Worm (Caenorhabditis elegans): Measurements from ENCODE around the gene C01G5.9.

The C01G5.9 gene

DNA sequence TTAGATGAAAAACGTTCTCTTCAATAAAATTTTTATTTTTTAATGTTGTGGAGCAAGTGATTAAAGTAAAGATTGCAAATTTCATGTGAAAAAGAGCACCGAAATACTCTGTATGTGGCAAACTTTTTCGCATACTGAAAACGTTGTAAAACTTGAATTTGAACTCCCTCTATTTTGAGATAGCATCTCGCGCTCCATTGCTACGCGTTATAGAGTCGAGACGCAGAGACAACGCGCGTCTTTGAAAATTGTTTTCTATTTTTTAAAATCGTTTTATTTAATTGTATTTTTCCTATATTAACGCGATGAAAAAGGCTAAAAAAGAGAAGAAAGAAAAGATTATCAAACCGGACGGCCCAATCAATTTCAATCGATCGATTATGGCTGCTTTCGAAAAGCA lies 28.9 kb downstream of the C01G5.9 start, which contains the start of gene fan-1 (continued):
- TF ChIP-seq D1046.2 (GFP tag; IDR thresholded peaks at IDR 0.05) (no peak), F10B5.3 (tag; optimal IDR thresholded peaks at IDR 0.05) (no peak), F37D6.2 (tag; optimal IDR thresholded peaks at IDR 0.05) (peak; percentile 2), hif-1 (tag; optimal IDR thresholded peaks at IDR 0.05) (no peak), daf-16 (GFP tag; optimal IDR thresholded peaks at IDR 0.05) (no peak), daf-16 (tag; optimal IDR thresholded peaks at IDR 0.05) (no peak), ZK546.5 (tag; optimal IDR thresholded peaks at IDR 0.05) (no peak), nhr-41 (GFP tag; IDR thresholded peaks at IDR 0.05) (no peak), Y75B8A.6 (GFP tag; IDR thresholded peaks at IDR 0.05) (no peak), nhr-237 (tag; optimal IDR thresholded peaks at IDR 0.05) (no peak), sdz-12 (GFP tag; optimal IDR thresholded peaks at IDR 0.05) (no peak), ceh-32 (tag; optimal IDR thresholded peaks at IDR 0.05; ENCODE audit: poor library complexity) (no peak), T20F7.1 (GFP tag; optimal IDR thresholded peaks at IDR 0.05) (no peak)

DNA sequence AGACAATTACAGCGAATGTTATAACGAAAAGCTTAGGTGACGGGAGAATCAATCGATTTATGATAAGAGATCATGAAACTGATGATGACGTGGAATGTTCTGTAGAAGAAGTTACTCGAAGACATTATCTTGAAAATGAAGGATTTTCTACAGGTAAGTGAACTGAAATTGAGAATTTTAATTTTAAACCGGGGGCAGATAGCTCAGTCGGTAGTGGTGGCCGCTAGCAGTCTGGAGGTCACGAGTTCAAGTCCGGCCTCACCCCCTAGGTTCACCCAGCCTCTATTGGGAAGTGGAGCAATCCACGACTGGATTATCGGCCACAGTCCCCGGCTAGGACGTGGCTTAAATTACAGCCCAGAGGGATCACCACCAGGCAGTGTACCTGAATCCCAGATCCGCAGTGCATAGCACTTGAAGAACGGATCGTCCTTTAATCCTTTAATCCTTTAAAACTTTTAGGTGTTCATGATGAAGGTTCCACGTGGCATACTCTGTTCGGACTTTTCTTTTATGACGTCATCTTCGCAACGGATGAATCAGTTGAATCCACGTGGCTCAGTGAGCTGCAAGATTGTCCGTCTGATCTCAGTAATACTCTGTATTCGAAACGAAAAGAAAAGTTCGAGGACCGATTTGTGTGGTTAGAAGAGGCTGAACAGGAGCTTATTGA lies 31.8 kb downstream of the C01G5.9 start:
- TF ChIP-seq set-16 (GFP tag; IDR thresholded peaks at IDR 0.05) (peak; percentile 11; the same call in 1 of the 2 replicates), snpc-1.2 (GFP tag; IDR thresholded peaks at IDR 0.05) (peak; percentile 59; the same call in 1 of the 2 replicates)

ce11 chrIV:6552036-6552435 lies 32.3 kb downstream of the C01G5.9 start:
- no peak for TF ChIP-seq dpl-1 (GFP tag; optimal IDR thresholded peaks at IDR 0.05)
- TF ChIP-seq daf-16 (GFP tag; optimal IDR thresholded peaks at IDR 0.05) = no peak
- peak; percentile 79 for TF ChIP-seq daf-16 (tag; optimal IDR thresholded peaks at IDR 0.05)
- TF ChIP-seq ceh-20 (GFP tag; IDR thresholded peaks at IDR 0.05) = no peak
- no peak for TF ChIP-seq zfp-2 (tag; optimal IDR thresholded peaks at IDR 0.05)
- TF ChIP-seq unc-130 (GFP tag; optimal IDR thresholded peaks at IDR 0.05) = no peak
- no peak for TF ChIP-seq spr-3 (GFP tag; optimal IDR thresholded peaks at IDR 0.05)
- TF ChIP-seq hlh-30 (tag; optimal IDR thresholded peaks at IDR 0.05; ENCODE audit: insufficient read depth) = no peak
- 0 out of 2 replicates have a peak, but pooled peaks have one; percentile 15 for TF ChIP-seq nhr-42 (GFP tag; IDR thresholded peaks at IDR 0.05)
- TF ChIP-seq F10B5.3 (tag; optimal IDR thresholded peaks at IDR 0.05) = no peak
- TF ChIP-seq daf-12 (tag; optimal IDR thresholded peaks at IDR 0.05) = no peak
- TF ChIP-seq zip-11 (GFP tag; IDR thresholded peaks at IDR 0.05) = no peak
- no peak for TF ChIP-seq ceh-28 (tag; optimal IDR thresholded peaks at IDR 0.05)
- TF ChIP-seq Y48G9A.11 (GFP tag; IDR thresholded peaks at IDR 0.05) = no peak
- TF ChIP-seq lin-1 (GFP tag; IDR thresholded peaks at IDR 0.05) = no peak
- no peak for TF ChIP-seq nhr-102 (tag; optimal IDR thresholded peaks at IDR 0.05)
- no peak for TF ChIP-seq pha-4 (GFP tag; IDR thresholded peaks at IDR 0.05)
- TF ChIP-seq pha-4 (tag; optimal IDR thresholded peaks at IDR 0.05) = no peak
- TF ChIP-seq T26A8.4 (GFP tag; IDR thresholded peaks at IDR 0.05) = no peak
- TF ChIP-seq pqm-1 (tag; optimal IDR thresholded peaks at IDR 0.05) = no peak
- no peak for TF ChIP-seq F49E8.2 (tag; optimal IDR thresholded peaks at IDR 0.05; ENCODE audit: borderline replicate concordance)
- TF ChIP-seq unc-62 (GFP tag; optimal IDR thresholded peaks at IDR 0.05 in 1 of 2) = no peak
- no peak for TF ChIP-seq unc-62 (tag; optimal IDR thresholded peaks at IDR 0.05)
- TF ChIP-seq dve-1 (tag; optimal IDR thresholded peaks at IDR 0.05; ENCODE audit: insufficient read depth) = peak; percentile 1
- no peak for TF ChIP-seq tag-97 (GFP tag; IDR thresholded peaks at IDR 0.05)
- no peak for TF ChIP-seq ceh-62 (tag; optimal IDR thresholded peaks at IDR 0.05)
- 0 out of 2 replicates have a peak, but pooled peaks have one; percentile 18 for TF ChIP-seq mdt-29 (GFP tag; IDR thresholded peaks at IDR 0.05)
- no peak for TF ChIP-seq set-16 (GFP tag; IDR thresholded peaks at IDR 0.05)
- no peak for TF ChIP-seq nhr-28 (tag; optimal IDR thresholded peaks at IDR 0.05)
- peak; percentile 11 for TF ChIP-seq hlh-11 (tag; optimal IDR thresholded peaks at IDR 0.05)
- no peak for TF ChIP-seq mxl-3 (GFP tag; optimal IDR thresholded peaks at IDR 0.05)
